Fruit fly (Drosophila melanogaster) whole organism, prepupa: ENCODE results near the gene Rh5.

ENCODE experiments used
- CG10669 ChIP-seq: fragments of 200-800 bp; sonication (Bioruptor generic); optimal IDR thresholded peaks from 3 replicates; lab custom pipeline; 2018; ENCODE audit warnings: missing biosample characterization, mild to moderate bottlenecking, missing genetic modification characterization, moderate library complexity
- CG11294 ChIP-seq: fragments of 200-800 bp; sonication (Bioruptor generic); IDR thresholded peaks from 2 replicates; pipeline ENCODE4 v1.3.6; 2022; ENCODE audit warnings: missing biosample characterization, missing genetic modification characterization
- CG15336 ChIP-seq: fragments of 200-800 bp; sonication (Bioruptor generic); IDR thresholded peaks from 2 replicates; pipeline ENCODE4 v1.3.6; 2022; ENCODE audit warnings: missing biosample characterization, missing genetic modification characterization
- CG16779 ChIP-seq: fragments of 200-800 bp; sonication (Bioruptor generic); optimal IDR thresholded peaks from 3 replicates; lab custom pipeline; 2017; ENCODE audit warnings: missing biosample characterization, mild to moderate bottlenecking, missing genetic modification characterization
- CG3032 ChIP-seq: fragments of 200-800 bp; optimal IDR thresholded peaks from 2 replicates; lab custom pipeline; 2019; ENCODE audit warnings: missing biosample characterization, mild to moderate bottlenecking, missing genetic modification characterization, moderate library complexity
- CG31627 ChIP-seq: fragments of 200-800 bp; sonication (Bioruptor generic); optimal IDR thresholded peaks from 3 replicates; lab custom pipeline; 2016; ENCODE audit warnings: missing biosample characterization, missing genetic modification characterization
- CG3919 ChIP-seq: fragments of 200-800 bp; sonication (Bioruptor generic); optimal IDR thresholded peaks from 3 replicates; lab custom pipeline; 2016; ENCODE audit warnings: missing biosample characterization, missing genetic modification characterization
- CG6276 ChIP-seq: fragments of 200-800 bp; sonication (Bioruptor generic); optimal IDR thresholded peaks from 2 replicates; lab custom pipeline; 2017; ENCODE audit warnings: missing biosample characterization, mild to moderate bottlenecking, missing genetic modification characterization
- CG6792 ChIP-seq: fragments of 200-800 bp; sonication (Bioruptor generic); optimal IDR thresholded peaks from 3 replicates; lab custom pipeline; 2016; ENCODE audit warnings: missing biosample characterization, missing genetic modification characterization
- CG6808 ChIP-seq: fragments of 200-800 bp; sonication (Bioruptor generic); optimal IDR thresholded peaks from 3 replicates; lab custom pipeline; 2017; ENCODE audit warnings: missing biosample characterization, missing genetic modification characterization, mild to moderate bottlenecking, moderate library complexity, missing genetic modification reagents
- CG6854 ChIP-seq: fragments of 200-800 bp; sonication (Bioruptor generic); optimal IDR thresholded peaks from 2 replicates; lab custom pipeline; 2017; ENCODE audit warnings: missing biosample characterization, mild to moderate bottlenecking, missing genetic modification characterization
- CG8119 ChIP-seq: fragments of 200-800 bp; sonication (Bioruptor generic); IDR thresholded peaks from 3 replicates; pipeline ENCODE4 v1.3.6; 2022; ENCODE audit warnings: missing biosample characterization, missing genetic modification characterization
- Eip78C ChIP-seq: fragments of 200-800 bp; sonication (Bioruptor generic); peaks from one replicate; lab custom pipeline; 2016; ENCODE audit warnings: missing biosample characterization, missing genetic modification characterization
- Eip93F ChIP-seq: fragments of 200-800 bp; sonication (Bioruptor generic); optimal IDR thresholded peaks from 2 replicates; lab custom pipeline; 2016; ENCODE audit warnings: missing biosample characterization, mild to moderate bottlenecking, missing genetic modification characterization
- Ets21C ChIP-seq: fragments of 200-800 bp; sonication (Bioruptor generic); optimal IDR thresholded peaks from 3 replicates; lab custom pipeline; 2016; ENCODE audit warnings: missing biosample characterization, missing genetic modification characterization
- Ets96B ChIP-seq: fragments of 200-800 bp; optimal IDR thresholded peaks from 2 replicates; lab custom pipeline; 2019; ENCODE audit warnings: missing biosample characterization, mild to moderate bottlenecking, missing genetic modification characterization, moderate library complexity
- Gug ChIP-seq: fragments of 200-800 bp; sonication (Bioruptor generic); IDR thresholded peaks from 2 replicates; pipeline ENCODE4 v1.3.6; 2022; ENCODE audit warnings: missing biosample characterization, missing genetic modification characterization
- Hr39 ChIP-seq: fragments of 200-800 bp; sonication (Bioruptor generic); optimal IDR thresholded peaks from 2 replicates; lab custom pipeline; 2016; ENCODE audit warnings: missing biosample characterization, missing genetic modification characterization
- Hr4 ChIP-seq: fragments of 200-800 bp; sonication (Bioruptor generic); optimal IDR thresholded peaks from 3 replicates; lab custom pipeline; 2016; ENCODE audit warnings: missing biosample characterization, missing genetic modification characterization
- Met ChIP-seq: fragments of 200-800 bp; sonication (Bioruptor generic); optimal IDR thresholded peaks from 3 replicates; lab custom pipeline; 2016; ENCODE audit warnings: missing biosample characterization, missing genetic modification characterization
- OdsH ChIP-seq: fragments of 200-800 bp; sonication (Bioruptor generic); optimal IDR thresholded peaks from 3 replicates; lab custom pipeline; 2016; ENCODE audit warnings: missing biosample characterization, missing genetic modification characterization
- Sox14 ChIP-seq: fragments of 200-800 bp; sonication (Bioruptor generic); optimal IDR thresholded peaks from 3 replicates; lab custom pipeline; 2016; ENCODE audit warnings: missing biosample characterization, missing genetic modification characterization
- achi ChIP-seq: fragments of 200-800 bp; sonication (Bioruptor generic); optimal IDR thresholded peaks from 3 replicates; lab custom pipeline; 2016; ENCODE audit warnings: missing biosample characterization, missing genetic modification characterization
- acj6 ChIP-seq: fragments of 200-800 bp; sonication (Bioruptor generic); optimal IDR thresholded peaks from 3 replicates; lab custom pipeline; 2016; ENCODE audit warnings: missing biosample characterization, missing genetic modification characterization
- cyc ChIP-seq: fragments of 200-800 bp; sonication (Bioruptor generic); optimal IDR thresholded peaks from 3 replicates; lab custom pipeline; 2016; ENCODE audit warnings: missing biosample characterization, missing genetic modification characterization
- dac ChIP-seq: fragments of 200-800 bp; sonication (Bioruptor generic); optimal IDR thresholded peaks from 2 replicates; lab custom pipeline; 2017; ENCODE audit warnings: missing biosample characterization, mild to moderate bottlenecking, missing genetic modification characterization
- dsx ChIP-seq: fragments of 200-800 bp; optimal IDR thresholded peaks from 3 replicates; lab custom pipeline; 2019; ENCODE audit warnings: missing biosample characterization, mild to moderate bottlenecking, missing genetic modification characterization, moderate library complexity; ENCODE audit not compliant: poor library complexity, severe bottlenecking
- eg ChIP-seq: fragments of 200-800 bp; sonication (Bioruptor generic); IDR thresholded peaks from 3 replicates; pipeline ENCODE4 v1.3.6; 2022; ENCODE audit warnings: missing biosample characterization, missing genetic modification characterization
- esn ChIP-seq: fragments of 200-800 bp; sonication (Bioruptor generic); optimal IDR thresholded peaks from 2 replicates; lab custom pipeline; 2016; ENCODE audit warnings: missing biosample characterization, mild to moderate bottlenecking, missing genetic modification characterization, moderate library complexity
- fd59A ChIP-seq: fragments of 200-800 bp; sonication (Bioruptor generic); optimal IDR thresholded peaks from 2 replicates; lab custom pipeline; 2017; ENCODE audit warnings: missing biosample characterization, mild to moderate bottlenecking, missing genetic modification characterization, missing genetic modification reagents
- fd85E ChIP-seq: fragments of 200-800 bp; sonication (Bioruptor generic); optimal IDR thresholded peaks from 3 replicates; lab custom pipeline; 2016; ENCODE audit warnings: missing biosample characterization, missing genetic modification characterization
- lz ChIP-seq: fragments of 200-800 bp; sonication (Bioruptor generic); optimal IDR thresholded peaks from 3 replicates; lab custom pipeline; 2016; ENCODE audit warnings: missing biosample characterization, missing genetic modification characterization
- net ChIP-seq: fragments of 200-800 bp; sonication (Bioruptor generic); optimal IDR thresholded peaks from 3 replicates; lab custom pipeline; 2016; ENCODE audit warnings: missing biosample characterization, missing genetic modification characterization
- salr ChIP-seq, 2 experiments: fragments of 200-800 bp; sonication (Bioruptor generic); optimal IDR thresholded peaks; 3 replicates each; lab custom pipeline; 2016 to 2018; ENCODE audit warnings: missing biosample characterization in 2 of 2, missing genetic modification characterization in 2 of 2, mild to moderate bottlenecking in 1 of 2
- spab ChIP-seq: fragments of 200-800 bp; sonication (Bioruptor generic); optimal IDR thresholded peaks from 2 replicates; lab custom pipeline; 2017; ENCODE audit warnings: missing biosample characterization, mild to moderate bottlenecking, missing genetic modification characterization, missing genetic modification reagents
- ss ChIP-seq, 2 experiments: fragments of 200-800 bp; sonication (Bioruptor generic); optimal IDR thresholded peaks; 2 replicates in 1 of 2; 3 replicates in 1 of 2; lab custom pipeline; 2017 to 2018; ENCODE audit warnings: mild to moderate bottlenecking in 2 of 2, missing biosample characterization in 2 of 2, missing genetic modification characterization in 2 of 2, moderate library complexity in 1 of 2
- svp ChIP-seq: fragments of 200-800 bp; sonication (Bioruptor generic); peaks from one replicate; lab custom pipeline; 2016; ENCODE audit warnings: missing biosample characterization, missing genetic modification characterization
- topi ChIP-seq: fragments of 200-800 bp; sonication (Bioruptor generic); optimal IDR thresholded peaks from 3 replicates; lab custom pipeline; 2016; ENCODE audit warnings: missing biosample characterization, missing genetic modification characterization
- vri ChIP-seq: fragments of 200-800 bp; sonication (Bioruptor generic); optimal IDR thresholded peaks from 3 replicates; lab custom pipeline; 2016; ENCODE audit warnings: missing biosample characterization, mild to moderate bottlenecking, missing genetic modification characterization

The Rh5 gene

dm6 chr2L:12026458-12027431 lies 18.8 kb downstream of the Rh5 start (continued):
- peak; percentile 68 for TF ChIP-seq CG6792 (GFP tag; lab: Kevin White, UChicago)
- TF ChIP-seq CG6854 (GFP tag; lab: Kevin White, UChicago): peak; percentile 65
- peak; percentile 40 for TF ChIP-seq cyc
- peak; percentile 75 for TF ChIP-seq spab (GFP tag; lab: Kevin White, UChicago)
- TF ChIP-seq CG3919: peak; percentile 80
- peak; percentile 81 for TF ChIP-seq Hr39 (GFP tag; lab: Kevin White, UChicago)
- TF ChIP-seq CG31627 (GFP tag; lab: Kevin White, UChicago): peak; percentile 74
- TF ChIP-seq Gug (GFP tag; lab: Robert Waterston, UW): peak; percentile 56
- TF ChIP-seq CG6276 (GFP tag; lab: Kevin White, UChicago): peak; percentile 86
- TF ChIP-seq esn (GFP tag; lab: Kevin White, UChicago): peak; percentile 84
- peak; percentile 50 for TF ChIP-seq Hr4 (GFP tag; lab: Kevin White, UChicago)

dm6 chr2L:12027435-12027834 lies 19.5 kb downstream of the Rh5 start, which contains the start of gene dmGlut:
dmGlut (plus strand) TSS chr2L:12027438.
- TF ChIP-seq esn (GFP tag; lab: Kevin White, UChicago) (no peak), net (GFP tag; lab: Kevin White, UChicago) (no peak), cyc (no peak), OdsH (GFP tag; lab: Kevin White, UChicago) (no peak), CG10669 (GFP tag; lab: Kevin White, UChicago) (no peak), Eip93F (no peak), CG6276 (GFP tag; lab: Kevin White, UChicago) (no peak), CG3032 (tag; lab: Kevin White, UChicago) (no peak), Hr39 (GFP tag; lab: Kevin White, UChicago) (no peak), acj6 (no peak), Sox14 (no peak), CG16779 (tag; lab: Kevin White, UChicago) (no peak)

DNA sequence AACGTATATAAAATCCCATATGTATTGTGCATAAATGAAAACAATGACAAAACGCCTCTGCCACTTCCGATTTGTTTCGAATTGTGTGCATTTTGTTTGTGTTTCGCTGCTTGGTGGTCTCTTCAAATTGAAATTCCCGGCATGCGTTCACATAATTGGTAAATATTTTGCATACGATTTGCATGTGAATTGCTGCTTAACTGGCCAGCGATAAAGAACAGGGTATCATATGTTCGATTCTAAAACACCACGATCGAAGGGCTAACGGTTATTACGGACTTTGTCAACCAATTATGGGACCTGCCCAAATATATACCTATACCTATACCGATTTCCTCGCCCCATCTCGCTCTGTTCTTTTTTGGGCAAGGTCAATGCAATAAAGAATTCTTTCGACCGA lies 20.1 kb downstream of the Rh5 start:
- no peak for TF ChIP-seq CG6792 (GFP tag; lab: Kevin White, UChicago)
- no peak for TF ChIP-seq Ets96B (tag; lab: Kevin White, UChicago)
- no peak for TF ChIP-seq fd59A
- no peak for TF ChIP-seq cyc
- peak; percentile 2 for TF ChIP-seq topi (GFP tag; lab: Kevin White, UChicago)
- TF ChIP-seq CG15336 (GFP tag; lab: Robert Waterston, UW): no peak
- peak; percentile 67 for TF ChIP-seq svp (GFP tag; lab: Kevin White, UChicago)
- peak; percentile 22 for TF ChIP-seq Met
- no peak for TF ChIP-seq dsx (GFP tag; lab: Kevin White, UChicago)
- TF ChIP-seq CG11294 (GFP tag; lab: Robert Waterston, UW): no peak
- no peak for TF ChIP-seq lz (GFP tag; lab: Kevin White, UChicago)
- TF ChIP-seq Ets21C: no peak
- no peak for TF ChIP-seq Hr39 (GFP tag; lab: Kevin White, UChicago)
- no peak for TF ChIP-seq fd85E (GFP tag; lab: Kevin White, UChicago)
- no peak for TF ChIP-seq Hr4 (GFP tag; lab: Kevin White, UChicago)
- no peak for TF ChIP-seq Gug (GFP tag; lab: Robert Waterston, UW)
- no peak for TF ChIP-seq salr (GFP tag; optimal IDR thresholded peaks at IDR 0.05; lab: Kevin White, UChicago)
- TF ChIP-seq dac (GFP tag; lab: Kevin White, UChicago): no peak
- TF ChIP-seq achi (GFP tag; lab: Kevin White, UChicago): no peak

DNA sequence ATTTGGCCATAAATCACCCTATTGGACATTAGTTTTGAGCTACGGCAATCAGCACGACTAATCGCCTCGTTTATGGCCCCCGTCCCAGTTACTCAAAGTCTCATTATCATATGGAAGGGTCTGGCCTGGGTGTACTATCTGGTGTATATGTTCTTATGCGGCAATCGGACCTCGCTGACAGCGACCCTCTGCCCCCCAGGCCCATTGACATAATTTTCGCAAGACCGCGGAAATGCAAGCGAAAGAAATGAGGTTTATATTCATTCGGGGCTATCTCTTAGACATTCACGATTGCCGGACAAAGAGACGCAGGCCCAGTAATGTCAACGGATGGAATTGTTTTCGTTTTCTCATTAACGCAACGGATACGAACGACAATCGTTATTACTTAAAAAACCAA lies 20.9 kb downstream of the Rh5 start:
- TF ChIP-seq Eip93F (no peak), ss (GFP tag; optimal IDR thresholded peaks at IDR 0.05; lab: Kevin White, UChicago) (no peak), eg (GFP tag; lab: Robert Waterston, UW) (no peak), CG6808 (GFP tag; lab: Kevin White, UChicago) (no peak), Eip78C (peak; percentile 10), CG8119 (no peak), vri (peak; percentile 80), Sox14 (peak; percentile 41), svp (GFP tag; lab: Kevin White, UChicago) (peak; percentile 99), Ets96B (tag; lab: Kevin White, UChicago) (no peak)
